Fruit fly (Drosophila melanogaster): Measurements from ENCODE around the gene CG18789.

dm6 chr2L:12003792-12004210 is 8.6 kb upstream of the CG18789 start:
- TF ChIP-seq dmrt93B (GFP tag; optimal IDR thresholded peaks at IDR 0.05) = no peak
- TF ChIP-seq brk (GFP tag; optimal IDR thresholded peaks at IDR 0.05) = no peak

All from whole organism, wandering third instar larva.